Worm (Caenorhabditis elegans) whole organism, L4 larva: ENCODE measurements around the gene rpt-6.

Experiments
- F10B5.3 ChIP-seq: sonication (generic microtip); optimal IDR thresholded peaks from 2 replicates; lab custom pipeline; 2016; ENCODE audit warnings: mild to moderate bottlenecking, missing genetic modification characterization, missing compliant biosample characterization
- F26F4.8 ChIP-seq: fragments of 200-800 bp; sonication (Bioruptor generic); conservative IDR thresholded peaks from 2 replicates; pipeline ENCODE4 v1.3.6; 2022; ENCODE audit warnings: missing genetic modification characterization, missing compliant biosample characterization
- F37D6.2 ChIP-seq: sonication (generic microtip); optimal IDR thresholded peaks from 2 replicates; lab custom pipeline; 2016; ENCODE audit warnings: mild to moderate bottlenecking, missing genetic modification characterization, missing compliant biosample characterization
- F44E2.7 ChIP-seq: fragments of 200-800 bp; sonication (Bioruptor generic); IDR thresholded peaks from 2 replicates; pipeline ENCODE4 v2.1.2; 2022; ENCODE audit warnings: missing genetic modification characterization, missing compliant biosample characterization
- R02D3.7 ChIP-seq: fragments of 150-350 bp; sonication (generic microtip); optimal IDR thresholded peaks from 3 replicates; lab custom pipeline; 2014; ENCODE audit warnings: missing biosample characterization, missing genetic modification characterization
- Y48G9A.11 ChIP-seq: fragments of 200-800 bp; sonication (Bioruptor generic); IDR thresholded peaks from 2 replicates; pipeline ENCODE4 v1.3.6; 2022; ENCODE audit warnings: missing genetic modification reagents, missing genetic modification characterization, missing compliant biosample characterization
- ZK337.2 ChIP-seq: fragments of 200-800 bp; sonication (Bioruptor generic); IDR thresholded peaks from 2 replicates; pipeline ENCODE4 v1.3.6; 2022; ENCODE audit warnings: missing genetic modification reagents, missing genetic modification characterization, missing compliant biosample characterization
- arid-1 ChIP-seq: fragments of 200-800 bp; sonication (Bioruptor generic); conservative IDR thresholded peaks from 2 replicates; pipeline ENCODE4 v1.3.6; 2022; ENCODE audit warnings: missing genetic modification reagents, missing genetic modification characterization, missing compliant biosample characterization
- ceh-32 ChIP-seq: sonication (generic microtip); optimal IDR thresholded peaks from 2 replicates; lab custom pipeline; 2016; ENCODE audit warnings: mild to moderate bottlenecking, missing genetic modification characterization, missing compliant biosample characterization; ENCODE audit not compliant: poor library complexity
- ceh-62 ChIP-seq: sonication (generic microtip); optimal IDR thresholded peaks from 2 replicates; lab custom pipeline; 2017; ENCODE audit warnings: missing biosample characterization, missing genetic modification characterization
- ceh-82 ChIP-seq: sonication (generic microtip); optimal IDR thresholded peaks from 2 replicates; lab custom pipeline; 2017; ENCODE audit warnings: missing biosample characterization, missing genetic modification characterization
- cey-2 ChIP-seq: sonication (generic microtip); optimal IDR thresholded peaks from 3 replicates; lab custom pipeline; 2017; ENCODE audit warnings: missing genetic modification characterization, mild to moderate bottlenecking, missing compliant biosample characterization, antibody characterized with exemption, borderline replicate concordance; ENCODE audit not compliant: insufficient read depth
- daf-12 ChIP-seq: fragments of 150-350 bp; optimal IDR thresholded peaks from 2 replicates; lab custom pipeline; 2014; ENCODE audit warnings: missing biosample characterization, missing genetic modification reagents, missing genetic modification characterization
- daf-16 ChIP-seq, 3 experiments: sonication (generic microtip); optimal IDR thresholded peaks; 2 replicates each; lab custom pipeline; 2016 to 2017; ENCODE audit warnings: missing genetic modification characterization in 3 of 3, missing genetic modification reagents in 3 of 3, mild to moderate bottlenecking in 2 of 3, missing compliant biosample characterization in 2 of 3, missing biosample characterization in 1 of 3, moderate library complexity in 1 of 3
- dmd-6 ChIP-seq: fragments of 200-800 bp; sonication (Bioruptor generic); IDR thresholded peaks from 2 replicates; pipeline ENCODE4 v1.3.6; 2022; ENCODE audit warnings: missing genetic modification reagents, missing genetic modification characterization, missing compliant biosample characterization
- dve-1 ChIP-seq: sonication (generic microtip); optimal IDR thresholded peaks from 2 replicates; lab custom pipeline; 2017; ENCODE audit warnings: antibody characterized with exemption, mild to moderate bottlenecking, missing genetic modification characterization, missing compliant biosample characterization; ENCODE audit not compliant: insufficient read depth
- fkh-10 ChIP-seq: fragments of 150-350 bp; optimal IDR thresholded peaks from 2 replicates; lab custom pipeline; 2014; ENCODE audit warnings: missing biosample characterization, missing genetic modification reagents, missing genetic modification characterization
- gei-8 ChIP-seq: fragments of 200-800 bp; sonication (Bioruptor generic); optimal IDR thresholded peaks from 2 replicates; lab custom pipeline; 2018; ENCODE audit warnings: mild to moderate bottlenecking, missing genetic modification characterization, missing compliant biosample characterization
- hlh-11 ChIP-seq: fragments of 200-800 bp; sonication (Bioruptor generic); optimal IDR thresholded peaks from 2 replicates; lab custom pipeline; 2018; ENCODE audit warnings: mild to moderate bottlenecking, missing genetic modification characterization, missing compliant biosample characterization
- hlh-30 ChIP-seq: sonication (generic microtip); optimal IDR thresholded peaks from 2 replicates; lab custom pipeline; 2017; ENCODE audit warnings: antibody characterized with exemption, mild to moderate bottlenecking, missing genetic modification characterization, missing compliant biosample characterization; ENCODE audit not compliant: insufficient read depth
- lim-7 ChIP-seq: fragments of 200-800 bp; sonication (Bioruptor generic); IDR thresholded peaks from 2 replicates; pipeline ENCODE4 v1.3.6; 2022; ENCODE audit warnings: missing genetic modification characterization, missing compliant biosample characterization
- lin-1 ChIP-seq: fragments of 200-800 bp; sonication (Bioruptor generic); IDR thresholded peaks from 2 replicates; pipeline ENCODE4 v1.3.6; 2022; ENCODE audit warnings: missing genetic modification reagents, missing genetic modification characterization, missing compliant biosample characterization
- lin-15B ChIP-seq: fragments of 150-350 bp; sonication (generic microtip); optimal IDR thresholded peaks from 3 replicates; lab custom pipeline; 2014; ENCODE audit warnings: missing biosample characterization, missing genetic modification characterization
- lin-38 ChIP-seq: fragments of 200-800 bp; sonication (Bioruptor generic); IDR thresholded peaks from 2 replicates; pipeline ENCODE4 v1.3.6; 2022; ENCODE audit warnings: missing genetic modification reagents, missing genetic modification characterization, missing compliant biosample characterization
- lir-3 ChIP-seq: sonication (generic microtip); optimal IDR thresholded peaks from 2 replicates; lab custom pipeline; 2016; ENCODE audit warnings: mild to moderate bottlenecking, missing genetic modification characterization, missing compliant biosample characterization
- lsy-2 ChIP-seq, 2 experiments: fragments of 150-350 bp in 1 of 2; sonication (generic microtip) in 1 of 2; optimal IDR thresholded peaks; 2 replicates each; lab custom pipeline; 2014 to 2017; ENCODE audit warnings: missing biosample characterization in 2 of 2, missing genetic modification characterization in 2 of 2
- mdl-1 ChIP-seq, 2 experiments: fragments of 150-350 bp in 1 of 2; sonication (generic microtip) in 1 of 2; optimal IDR thresholded peaks; 2 replicates each; lab custom pipeline; 2014 to 2017; ENCODE audit warnings: missing biosample characterization in 2 of 2, missing genetic modification characterization in 2 of 2
- mdt-29 ChIP-seq: fragments of 200-800 bp; sonication (Bioruptor generic); IDR thresholded peaks from 2 replicates; pipeline ENCODE4 v1.3.6; 2022; ENCODE audit warnings: missing genetic modification reagents, missing genetic modification characterization, missing compliant biosample characterization
- mep-1 ChIP-seq: fragments of 150-350 bp; sonication (generic microtip); optimal IDR thresholded peaks from 3 replicates; lab custom pipeline; 2014; ENCODE audit warnings: missing biosample characterization, missing genetic modification characterization
- mes-2 ChIP-seq: sonication (generic microtip); optimal IDR thresholded peaks from 2 replicates; lab custom pipeline; 2016; ENCODE audit warnings: missing genotype, mild to moderate bottlenecking, missing genetic modification characterization, missing compliant biosample characterization; ENCODE audit not compliant: poor library complexity, severe bottlenecking
- mxl-3 ChIP-seq: fragments of 200-800 bp; sonication (Bioruptor generic); optimal IDR thresholded peaks from 2 replicates; lab custom pipeline; 2018; ENCODE audit warnings: mild to moderate bottlenecking, missing genetic modification characterization, missing compliant biosample characterization
- nhr-11 ChIP-seq: fragments of 150-350 bp; optimal IDR thresholded peaks from 2 replicates; lab custom pipeline; 2014; ENCODE audit warnings: missing biosample characterization, missing genetic modification characterization
- nhr-111 ChIP-seq: fragments of 200-800 bp; sonication (Bioruptor generic); optimal IDR thresholded peaks from 2 replicates; lab custom pipeline; 2018; ENCODE audit warnings: mild to moderate bottlenecking, missing genetic modification characterization, missing compliant biosample characterization
- nhr-25 ChIP-seq: sonication (generic microtip); optimal IDR thresholded peaks from 2 replicates; lab custom pipeline; 2017; ENCODE audit warnings: missing genetic modification characterization, mild to moderate bottlenecking, missing compliant biosample characterization, antibody characterized with exemption, moderate library complexity, borderline replicate concordance; ENCODE audit not compliant: insufficient read depth
- nhr-28 ChIP-seq: fragments of 150-350 bp; optimal IDR thresholded peaks from 2 replicates; lab custom pipeline; 2014; ENCODE audit warnings: missing biosample characterization, missing genetic modification characterization
- nhr-48 ChIP-seq: sonication (generic microtip); optimal IDR thresholded peaks from 2 replicates; lab custom pipeline; 2016; ENCODE audit warnings: mild to moderate bottlenecking, missing genetic modification characterization, missing compliant biosample characterization
- nhr-76 ChIP-seq: fragments of 150-350 bp; optimal IDR thresholded peaks from 2 replicates; lab custom pipeline; 2014; ENCODE audit warnings: missing biosample characterization, missing genetic modification characterization
- pha-4 ChIP-seq, 2 experiments: fragments of 150-350 bp in 1 of 2; fragments of 200-800 bp in 1 of 2; sonication (Bioruptor generic) in 1 of 2; IDR thresholded peaks in 1 of 2; optimal IDR thresholded peaks in 1 of 2; 2 replicates each; pipeline versions ENCODE4 v1.3.6 to Lab custom; 2014 to 2022; ENCODE audit warnings: missing genetic modification characterization in 2 of 2, missing genetic modification reagents in 2 of 2, missing biosample characterization in 1 of 2, missing compliant biosample characterization in 1 of 2
- php-3 ChIP-seq: fragments of 200-800 bp; sonication (Bioruptor generic); IDR thresholded peaks from 2 replicates; pipeline ENCODE4 v1.3.6; 2022; ENCODE audit warnings: missing genetic modification reagents, missing genetic modification characterization, missing compliant biosample characterization
- pqm-1 ChIP-seq: sonication (generic microtip); optimal IDR thresholded peaks from 2 replicates; lab custom pipeline; 2017; ENCODE audit warnings: missing biosample characterization, missing genetic modification characterization
- rbr-2 ChIP-seq: sonication (generic microtip); optimal IDR thresholded peaks from 2 replicates; lab custom pipeline; 2016; ENCODE audit warnings: missing genotype, missing genetic modification characterization, missing compliant biosample characterization
- saeg-2 ChIP-seq: fragments of 200-800 bp; sonication (Bioruptor generic); IDR thresholded peaks from 2 replicates; pipeline ENCODE4 v1.3.6; 2022; ENCODE audit warnings: missing genetic modification reagents, missing genetic modification characterization, missing compliant biosample characterization
- set-16 ChIP-seq: fragments of 200-800 bp; sonication (Bioruptor generic); IDR thresholded peaks from 2 replicates; pipeline ENCODE4 v1.3.6; 2022; ENCODE audit warnings: missing genetic modification reagents, missing genetic modification characterization, missing compliant biosample characterization
- spr-1 ChIP-seq: sonication (generic microtip); optimal IDR thresholded peaks from 2 replicates; lab custom pipeline; 2016; ENCODE audit warnings: mild to moderate bottlenecking, missing genetic modification characterization, missing compliant biosample characterization
- spr-3 ChIP-seq: fragments of 200-800 bp; sonication (Bioruptor generic); optimal IDR thresholded peaks from 2 replicates; lab custom pipeline; 2018; ENCODE audit warnings: mild to moderate bottlenecking, missing genetic modification characterization, missing compliant biosample characterization
- unc-130 ChIP-seq: sonication (generic microtip); optimal IDR thresholded peaks from 2 replicates; lab custom pipeline; 2016; ENCODE audit warnings: missing genetic modification reagents, missing genetic modification characterization, missing compliant biosample characterization
- unc-62 ChIP-seq, 3 experiments: fragments of 150-350 bp in 1 of 3; sonication (generic microtip); optimal IDR thresholded peaks in 2 of 3; peaks in 1 of 3; 1 replicate in 1 of 3; 2 replicates in 2 of 3; lab custom pipeline; 2014 to 2017; ENCODE audit warnings: missing biosample characterization in 3 of 3, missing genetic modification characterization in 3 of 3, missing genetic modification reagents in 3 of 3, missing genotype in 1 of 3
- zag-1 ChIP-seq: fragments of 150-350 bp; optimal IDR thresholded peaks from 2 replicates; lab custom pipeline; 2014; ENCODE audit warnings: missing biosample characterization, missing genetic modification characterization

Gene rpt-6

DNA sequence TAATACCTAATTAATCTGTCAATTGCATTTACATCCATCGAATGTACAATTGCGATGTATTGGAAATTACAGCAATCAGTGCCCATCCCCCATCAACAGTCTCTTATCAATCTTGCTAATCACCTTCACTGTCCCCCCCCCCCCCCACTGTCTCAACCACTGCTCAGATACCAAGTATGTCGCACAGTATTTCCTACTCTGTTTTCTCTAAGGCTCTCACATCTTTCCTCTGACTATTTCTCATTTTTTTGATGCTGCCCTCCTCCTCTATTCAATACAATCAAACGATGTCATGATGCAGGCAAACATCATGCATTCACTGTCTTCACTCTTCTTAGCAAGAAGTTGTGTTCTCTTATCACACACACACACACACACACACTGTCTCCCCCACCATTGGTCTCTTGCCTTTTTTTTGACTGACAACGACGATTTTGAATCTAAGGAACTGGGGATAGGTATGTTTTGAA is 42.7 kb upstream of the rpt-6 start, which contains the start of the genes zip-12 and Y75B8A.63:
Gene zip-12, plus strand, starts transcription at position 387 of the 470 bp plus-strand sequence.
Gene Y75B8A.63, plus strand, starts transcription at position 420 of the 470 bp plus-strand sequence.
- TF ChIP-seq gei-8 (GFP tag; lab: Kevin White, UChicago) (peak; percentile 18), nhr-25 (tag; lab: Kevin White, UChicago) (no peak), nhr-28 (tag; lab: Kevin White, UChicago) (peak; percentile 85), lir-3 (tag; lab: Kevin White, UChicago) (no peak), arid-1 (GFP tag; lab: Robert Waterston, UW) (no peak), nhr-11 (tag; lab: Kevin White, UChicago) (no peak), lin-15B (no peak), lin-1 (GFP tag; lab: Robert Waterston, UW) (no peak; the same call in 1 of the 2 replicates), daf-16 (GFP tag; optimal IDR thresholded peaks at IDR 0.05; lab: Kevin White, UChicago) (no peak), daf-16 (tag; optimal IDR thresholded peaks at IDR 0.05; lab: Kevin White, UChicago) (peak; percentile 49), F37D6.2 (tag; lab: Kevin White, UChicago) (no peak), php-3 (no peak), set-16 (GFP tag; lab: Robert Waterston, UW) (peak; percentile 54), spr-3 (GFP tag; lab: Kevin White, UChicago) (no peak), pqm-1 (tag; lab: Kevin White, UChicago) (peak; percentile 52), daf-12 (tag; lab: Kevin White, UChicago) (no peak), mxl-3 (GFP tag; lab: Kevin White, UChicago) (peak; percentile 28), mdt-29 (GFP tag; lab: Robert Waterston, UW) (no peak), mes-2 (tag; lab: Kevin White, UChicago) (peak; percentile 4), ZK337.2 (GFP tag; lab: Robert Waterston, UW) (no peak), F10B5.3 (tag; lab: Kevin White, UChicago) (no peak), lsy-2 (tag; optimal IDR thresholded peaks at IDR 0.05; lab: Kevin White, UChicago) (peak in 1 of 2 experiments; percentile 36), nhr-76 (tag; lab: Kevin White, UChicago) (no peak), ceh-62 (no peak), lin-38 (peak; percentile 20; the same call in 1 of the 2 replicates), dve-1 (tag; lab: Kevin White, UChicago) (peak; percentile 70), lim-7 (GFP tag; lab: Robert Waterston, UW) (no peak), cey-2 (tag; lab: Kevin White, UChicago) (no peak), ceh-32 (tag; lab: Kevin White, UChicago) (no peak), unc-130 (no peak), hlh-30 (tag; lab: Kevin White, UChicago) (peak; percentile 80), dmd-6 (GFP tag; lab: Robert Waterston, UW) (peak; percentile 55), fkh-10 (GFP tag; lab: Kevin White, UChicago) (no peak), Y48G9A.11 (GFP tag; lab: Robert Waterston, UW) (no peak), mdl-1 (tag; optimal IDR thresholded peaks at IDR 0.05; lab: Kevin White, UChicago) (no peak), R02D3.7 (tag; lab: Kevin White, UChicago) (no peak), ceh-82 (no peak), nhr-48 (tag; lab: Kevin White, UChicago) (no peak), rbr-2 (tag; lab: Kevin White, UChicago) (no peak), nhr-111 (GFP tag; lab: Kevin White, UChicago) (no peak), hlh-11 (tag; lab: Kevin White, UChicago) (peak; percentile 90), unc-62 (GFP tag; optimal IDR thresholded peaks at IDR 0.05 in 1 of 2; lab: Kevin White, UChicago) (no peak), unc-62 (tag; optimal IDR thresholded peaks at IDR 0.05; lab: Kevin White, UChicago) (no peak), spr-1 (tag; lab: Kevin White, UChicago) (no peak), F44E2.7 (no peak), mep-1 (tag; lab: Kevin White, UChicago) (peak; percentile 47), F26F4.8 (no peak), saeg-2 (GFP tag; lab: Robert Waterston, UW) (no peak), pha-4 (GFP tag; IDR thresholded peaks at IDR 0.05; lab: Robert Waterston, UW) (0 out of 2 replicates have a peak, but pooled peaks have one; percentile 31), pha-4 (tag; optimal IDR thresholded peaks at IDR 0.05; lab: Kevin White, UChicago) (no peak), zag-1 (tag; lab: Kevin White, UChicago) (no peak)
